Fruit fly (Drosophila melanogaster): Measurements from ENCODE around the gene trbl.

trbl gene

dm6 chr3L:20430182-20430581, 28.8 kb upstream of the trbl start, which contains the start of gene CG5262:
CG5262 (minus strand) TSS chr3L:20430475.
- TF ChIP-seq CG10348 (GFP tag; IDR thresholded peaks at IDR 0.05) (no peak), EcR (GFP tag; optimal IDR thresholded peaks at IDR 0.05) (no peak), CG4496 (GFP tag; IDR thresholded peaks at IDR 0.05) (peak; percentile 48; the same call in 2 of the 3 replicates), gl (tag; optimal IDR thresholded peaks at IDR 0.05) (peak; percentile 57), CG32121 (GFP tag; IDR thresholded peaks at IDR 0.05) (no peak), CG34367 (tag; optimal IDR thresholded peaks at IDR 0.05) (no peak), rn (GFP tag; IDR thresholded peaks at IDR 0.05) (no peak), CG13204 (GFP tag; optimal IDR thresholded peaks at IDR 0.05) (no peak), CG8159 (tag; optimal IDR thresholded peaks at IDR 0.05) (no peak), Ets98B (GFP tag; IDR thresholded peaks at IDR 0.05) (no peak), CG14655 (GFP tag; optimal IDR thresholded peaks at IDR 0.05) (no peak), CG17806 (tag; optimal IDR thresholded peaks at IDR 0.05) (no peak), D1 (tag; optimal IDR thresholded peaks at IDR 0.05) (no peak), CG12605 (GFP tag; IDR thresholded peaks at IDR 0.05) (peak; percentile 46; the same call in 1 of the 2 replicates), CG9948 (tag; optimal IDR thresholded peaks at IDR 0.05) (no peak), Pif1B (GFP tag; optimal IDR thresholded peaks at IDR 0.05) (no peak), Snoo (tag; optimal IDR thresholded peaks at IDR 0.05) (no peak), fd96Ca (GFP tag; IDR thresholded peaks at IDR 0.05) (no peak), CG8301 (tag; optimal IDR thresholded peaks at IDR 0.05) (no peak)

- TF ChIP-seq CG8159 (tag; optimal IDR thresholded peaks at IDR 0.05) (no peak), CG10348 (GFP tag; IDR thresholded peaks at IDR 0.05) (no peak), EcR (GFP tag; optimal IDR thresholded peaks at IDR 0.05) (no peak), CG8301 (tag; optimal IDR thresholded peaks at IDR 0.05) (no peak), CG17806 (tag; optimal IDR thresholded peaks at IDR 0.05) (no peak), CG4496 (GFP tag; IDR thresholded peaks at IDR 0.05) (no peak), CG34367 (tag; optimal IDR thresholded peaks at IDR 0.05) (no peak), Ets98B (GFP tag; IDR thresholded peaks at IDR 0.05) (no peak), rn (GFP tag; IDR thresholded peaks at IDR 0.05) (no peak), CG13204 (GFP tag; optimal IDR thresholded peaks at IDR 0.05) (no peak)
Measured at dm6 chr3L:20427449-20427848, 26.0 kb upstream of the trbl start, which contains the start of gene CG5274. CG5274 (minus strand) TSS chr3L:20427666.

- TF ChIP-seq CG12605 (GFP tag; IDR thresholded peaks at IDR 0.05) (no peak), CG10348 (GFP tag; IDR thresholded peaks at IDR 0.05) (no peak), fd96Ca (GFP tag; IDR thresholded peaks at IDR 0.05) (no peak), Ets98B (GFP tag; IDR thresholded peaks at IDR 0.05) (no peak), CG15710 (tag; optimal IDR thresholded peaks at IDR 0.05) (no peak), D1 (tag; optimal IDR thresholded peaks at IDR 0.05) (no peak), Pif1A (GFP tag; optimal IDR thresholded peaks at IDR 0.05) (no peak), CG34367 (tag; optimal IDR thresholded peaks at IDR 0.05) (no peak), CG14655 (GFP tag; optimal IDR thresholded peaks at IDR 0.05) (no peak), CG9948 (tag; optimal IDR thresholded peaks at IDR 0.05) (no peak), rn (GFP tag; IDR thresholded peaks at IDR 0.05) (no peak), CG17806 (tag; optimal IDR thresholded peaks at IDR 0.05) (no peak), CG8159 (tag; optimal IDR thresholded peaks at IDR 0.05) (no peak)
Measured at dm6 chr3L:20425888-20426287, 24.5 kb upstream of the trbl start, which contains the start of gene CG5282. CG5282 (minus strand) TSS chr3L:20426071.

dm6 chr3L:20413304-20413703, 11.9 kb upstream of the trbl start, which contains the start of gene zye:
zye (plus strand) TSS chr3L:20413604.
- TF ChIP-seq CG14655 (GFP tag; optimal IDR thresholded peaks at IDR 0.05) (no peak), CG10348 (GFP tag; IDR thresholded peaks at IDR 0.05) (no peak), CG8301 (tag; optimal IDR thresholded peaks at IDR 0.05) (no peak), Pif1A (GFP tag; optimal IDR thresholded peaks at IDR 0.05) (no peak), CG32121 (GFP tag; IDR thresholded peaks at IDR 0.05) (no peak), D1 (tag; optimal IDR thresholded peaks at IDR 0.05) (no peak), CG4496 (GFP tag; IDR thresholded peaks at IDR 0.05) (no peak), CG17806 (tag; optimal IDR thresholded peaks at IDR 0.05) (no peak), CG13204 (GFP tag; optimal IDR thresholded peaks at IDR 0.05) (no peak), Snoo (tag; optimal IDR thresholded peaks at IDR 0.05) (no peak), Ets98B (GFP tag; IDR thresholded peaks at IDR 0.05) (no peak), CG34367 (tag; optimal IDR thresholded peaks at IDR 0.05) (no peak), EcR (GFP tag; optimal IDR thresholded peaks at IDR 0.05) (no peak), Pif1B (GFP tag; optimal IDR thresholded peaks at IDR 0.05) (no peak)

- TF ChIP-seq CG15710 (tag; optimal IDR thresholded peaks at IDR 0.05) (no peak), Ets98B (GFP tag; IDR thresholded peaks at IDR 0.05) (no peak), CG8301 (tag; optimal IDR thresholded peaks at IDR 0.05) (no peak), Pif1A (GFP tag; optimal IDR thresholded peaks at IDR 0.05) (no peak), CG13204 (GFP tag; optimal IDR thresholded peaks at IDR 0.05) (no peak), gl (tag; optimal IDR thresholded peaks at IDR 0.05) (no peak), D1 (tag; optimal IDR thresholded peaks at IDR 0.05) (no peak), CG9948 (tag; optimal IDR thresholded peaks at IDR 0.05) (no peak), CG17806 (tag; optimal IDR thresholded peaks at IDR 0.05) (no peak), CG4496 (GFP tag; IDR thresholded peaks at IDR 0.05) (no peak)
Measured at dm6 chr3L:20410780-20411179, 9.4 kb upstream of the trbl start.

dm6 chr3L:20410345-20410744, 8.9 kb upstream of the trbl start, which contains the start of gene CG13248:
CG13248 (minus strand) TSS chr3L:20410566.
- no peak for TF ChIP-seq CG14655 (GFP tag; optimal IDR thresholded peaks at IDR 0.05)
